Fruit fly (Drosophila melanogaster): Measurements from ENCODE around the gene CG31431.

CG31431 gene

DNA sequence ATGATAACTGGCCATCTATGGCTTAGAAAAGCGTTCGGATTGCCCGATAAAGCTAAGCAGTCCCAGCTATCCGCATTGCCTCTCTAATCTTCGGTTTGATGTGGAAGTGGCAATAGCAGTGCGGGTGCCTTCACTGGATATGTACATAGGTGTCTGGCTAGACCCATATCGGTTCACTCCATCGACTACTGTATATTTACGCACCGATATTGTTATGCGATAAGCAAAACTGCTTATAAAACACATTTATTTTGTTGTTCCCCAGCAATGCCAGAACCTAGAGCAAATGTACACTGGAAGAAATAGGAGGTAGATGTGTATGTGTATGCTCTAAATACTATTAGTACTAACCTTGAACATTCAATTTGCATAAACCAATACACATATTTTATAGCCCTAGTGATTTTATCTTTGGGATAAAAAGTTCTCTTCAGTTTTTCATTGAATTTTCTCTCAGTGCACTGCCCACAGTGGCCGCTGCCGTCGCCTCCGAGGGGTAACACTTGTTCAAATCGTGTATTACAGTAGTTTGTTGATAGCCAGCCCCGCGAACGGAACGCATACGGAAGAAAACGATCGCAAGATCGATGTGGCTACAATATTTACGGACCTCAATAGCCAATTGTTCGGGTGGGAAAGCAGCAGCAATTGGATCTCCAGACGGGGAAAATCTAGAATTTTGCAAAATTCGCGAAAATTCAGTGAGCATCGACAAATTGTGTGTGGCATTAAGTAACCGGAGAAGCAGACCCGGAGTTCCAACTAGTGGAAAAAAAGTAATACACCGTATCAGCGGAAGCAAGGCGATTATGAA, at the start of gene CG31431:
TSS of gene CG31431 (plus strand) at position 524 of the 814 bp plus-strand sequence.
- peak; percentile 62 for TF ChIP-seq CG10348 (GFP tag; IDR thresholded peaks at IDR 0.05)
- peak; percentile 95 for TF ChIP-seq CG32121 (GFP tag; IDR thresholded peaks at IDR 0.05)
- TF ChIP-seq CG34367 (tag; optimal IDR thresholded peaks at IDR 0.05), result peak; percentile 78
- TF ChIP-seq rn (GFP tag; IDR thresholded peaks at IDR 0.05), result peak; percentile 74
- no peak for TF ChIP-seq EcR (GFP tag; optimal IDR thresholded peaks at IDR 0.05)
- peak; percentile 89 for TF ChIP-seq CG14655 (GFP tag; optimal IDR thresholded peaks at IDR 0.05)
- peak; percentile 66 for TF ChIP-seq gl (tag; optimal IDR thresholded peaks at IDR 0.05)
- TF ChIP-seq CG17806 (tag; optimal IDR thresholded peaks at IDR 0.05), result peak; percentile 87
- no peak for TF ChIP-seq CG13204 (GFP tag; optimal IDR thresholded peaks at IDR 0.05)
- TF ChIP-seq D1 (tag; optimal IDR thresholded peaks at IDR 0.05), result no peak
- peak; percentile 91 for TF ChIP-seq CG8301 (tag; optimal IDR thresholded peaks at IDR 0.05)
- peak; percentile 90 for TF ChIP-seq CG12605 (GFP tag; IDR thresholded peaks at IDR 0.05)
- peak; percentile 85 for TF ChIP-seq CG8159 (tag; optimal IDR thresholded peaks at IDR 0.05)
- peak; percentile 82 for TF ChIP-seq Pif1A (GFP tag; optimal IDR thresholded peaks at IDR 0.05)
- peak; percentile 94 for TF ChIP-seq CG4496 (GFP tag; IDR thresholded peaks at IDR 0.05)
- TF ChIP-seq fd96Ca (GFP tag; IDR thresholded peaks at IDR 0.05), result peak; percentile 90
- peak; percentile 82 for TF ChIP-seq Pif1B (GFP tag; optimal IDR thresholded peaks at IDR 0.05)
- peak; percentile 81 for TF ChIP-seq CG9948 (tag; optimal IDR thresholded peaks at IDR 0.05)
- TF ChIP-seq Snoo (tag; optimal IDR thresholded peaks at IDR 0.05), result peak; percentile 28
- peak; percentile 85 for TF ChIP-seq CG15710 (tag; optimal IDR thresholded peaks at IDR 0.05)
- TF ChIP-seq Ets98B (GFP tag; IDR thresholded peaks at IDR 0.05), result peak; percentile 93

DNA sequence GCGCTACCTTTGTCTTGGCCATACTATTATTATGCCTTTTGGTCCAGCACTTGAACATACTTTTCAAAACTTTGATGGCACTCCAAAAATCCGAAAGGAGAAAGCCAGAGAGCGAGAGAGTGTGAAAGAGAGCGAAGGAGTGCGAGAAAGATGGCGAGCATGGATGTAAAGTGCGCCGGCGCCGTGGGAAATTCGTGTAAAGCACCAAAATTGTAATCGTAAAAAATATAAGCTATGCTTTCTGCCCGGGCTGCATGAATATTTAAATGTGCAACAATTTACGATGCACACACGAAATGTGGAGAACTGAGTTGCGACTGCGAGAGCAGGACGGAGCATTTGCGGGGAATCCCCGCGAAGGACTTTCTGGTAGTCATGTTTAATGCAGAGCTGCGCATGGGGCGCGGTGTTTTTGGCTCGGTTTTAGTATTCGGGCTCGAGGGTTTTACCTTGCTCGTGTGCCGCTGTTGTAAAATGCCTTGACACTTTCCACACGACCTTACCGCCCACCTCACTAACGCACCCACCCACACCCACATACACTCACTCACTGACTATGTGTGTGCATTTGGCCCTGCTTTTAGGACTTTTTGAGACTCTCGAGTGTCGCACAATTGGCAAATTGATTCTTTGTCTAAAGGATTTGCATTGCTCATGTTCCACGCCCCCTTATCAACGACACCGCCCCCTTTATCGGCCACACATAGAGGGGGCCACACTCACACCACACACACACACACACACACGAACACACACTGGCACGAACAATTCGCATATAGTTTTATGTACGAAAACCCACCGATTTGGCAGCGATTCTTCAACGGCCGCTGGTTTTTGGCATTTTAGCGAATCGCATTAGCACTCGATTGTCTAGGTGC, 48.6 kb upstream of the CG31431 start:
- TF ChIP-seq CG4496 (GFP tag; IDR thresholded peaks at IDR 0.05) (peak; percentile 26; the same call in 1 of the 3 replicates), EcR (GFP tag; optimal IDR thresholded peaks at IDR 0.05) (peak; percentile 15), CG32121 (GFP tag; IDR thresholded peaks at IDR 0.05) (no peak)

DNA sequence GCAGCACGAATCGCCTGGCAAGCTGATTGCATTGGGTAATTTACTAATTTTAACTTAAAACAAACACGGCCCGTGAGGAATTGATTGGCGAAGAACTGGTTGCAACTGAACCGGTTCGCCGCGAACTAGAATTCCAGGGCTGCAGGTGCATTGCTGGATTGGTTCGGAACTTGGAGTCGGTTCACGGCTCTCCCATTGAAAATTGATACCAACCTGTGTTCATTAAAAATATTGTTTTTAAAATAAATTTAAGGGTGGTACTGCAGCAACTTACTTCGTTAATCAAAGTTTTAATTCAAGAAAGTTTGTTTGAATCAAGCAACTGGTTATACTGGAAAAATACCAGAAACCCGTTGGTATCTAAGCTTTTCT, 47.9 kb upstream of the CG31431 start, which contains the start of gene CASK:
TSS of gene CASK (minus strand) at position 113 of the 372 bp plus-strand sequence.
- TF ChIP-seq CG9948 (tag; optimal IDR thresholded peaks at IDR 0.05), result no peak
- no peak for TF ChIP-seq CG14655 (GFP tag; optimal IDR thresholded peaks at IDR 0.05)
- TF ChIP-seq D1 (tag; optimal IDR thresholded peaks at IDR 0.05), result no peak
- no peak for TF ChIP-seq Pif1A (GFP tag; optimal IDR thresholded peaks at IDR 0.05)

DNA sequence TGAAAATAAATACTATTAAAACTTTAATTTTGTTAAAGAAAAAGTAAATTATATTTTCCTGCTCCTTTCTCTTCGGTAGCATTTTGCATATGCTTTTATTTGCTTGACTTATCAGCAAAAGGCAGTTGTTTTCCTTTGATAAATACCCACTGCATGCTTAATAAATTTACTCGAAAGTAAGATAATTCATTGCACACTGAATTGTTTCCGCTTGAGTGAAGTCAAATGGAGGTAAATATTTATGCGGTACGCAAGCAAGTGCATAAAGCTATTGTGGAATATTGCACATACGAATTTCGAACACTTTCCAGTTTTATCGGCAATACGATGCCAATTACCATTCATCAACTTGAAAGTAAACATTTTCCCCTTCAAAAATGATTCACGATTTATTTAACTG, 47.4 kb upstream of the CG31431 start:
- TF ChIP-seq CG10348 (GFP tag; IDR thresholded peaks at IDR 0.05) (no peak), CG13204 (GFP tag; optimal IDR thresholded peaks at IDR 0.05) (no peak), D1 (tag; optimal IDR thresholded peaks at IDR 0.05) (no peak), Pif1B (GFP tag; optimal IDR thresholded peaks at IDR 0.05) (peak; percentile 62), gl (tag; optimal IDR thresholded peaks at IDR 0.05) (peak; percentile 62), CG34367 (tag; optimal IDR thresholded peaks at IDR 0.05) (no peak), fd96Ca (GFP tag; IDR thresholded peaks at IDR 0.05) (no peak), CG8301 (tag; optimal IDR thresholded peaks at IDR 0.05) (no peak), CG14655 (GFP tag; optimal IDR thresholded peaks at IDR 0.05) (no peak), CG4496 (GFP tag; IDR thresholded peaks at IDR 0.05) (no peak), Pif1A (GFP tag; optimal IDR thresholded peaks at IDR 0.05) (peak; percentile 64), rn (GFP tag; IDR thresholded peaks at IDR 0.05) (no peak), CG12605 (GFP tag; IDR thresholded peaks at IDR 0.05) (no peak), CG15710 (tag; optimal IDR thresholded peaks at IDR 0.05) (peak; percentile 4), CG32121 (GFP tag; IDR thresholded peaks at IDR 0.05) (no peak), Ets98B (GFP tag; IDR thresholded peaks at IDR 0.05) (no peak), CG8159 (tag; optimal IDR thresholded peaks at IDR 0.05) (peak; percentile 27), EcR (GFP tag; optimal IDR thresholded peaks at IDR 0.05) (no peak), CG9948 (tag; optimal IDR thresholded peaks at IDR 0.05) (no peak), Snoo (tag; optimal IDR thresholded peaks at IDR 0.05) (peak; percentile 36), CG17806 (tag; optimal IDR thresholded peaks at IDR 0.05) (no peak)

DNA sequence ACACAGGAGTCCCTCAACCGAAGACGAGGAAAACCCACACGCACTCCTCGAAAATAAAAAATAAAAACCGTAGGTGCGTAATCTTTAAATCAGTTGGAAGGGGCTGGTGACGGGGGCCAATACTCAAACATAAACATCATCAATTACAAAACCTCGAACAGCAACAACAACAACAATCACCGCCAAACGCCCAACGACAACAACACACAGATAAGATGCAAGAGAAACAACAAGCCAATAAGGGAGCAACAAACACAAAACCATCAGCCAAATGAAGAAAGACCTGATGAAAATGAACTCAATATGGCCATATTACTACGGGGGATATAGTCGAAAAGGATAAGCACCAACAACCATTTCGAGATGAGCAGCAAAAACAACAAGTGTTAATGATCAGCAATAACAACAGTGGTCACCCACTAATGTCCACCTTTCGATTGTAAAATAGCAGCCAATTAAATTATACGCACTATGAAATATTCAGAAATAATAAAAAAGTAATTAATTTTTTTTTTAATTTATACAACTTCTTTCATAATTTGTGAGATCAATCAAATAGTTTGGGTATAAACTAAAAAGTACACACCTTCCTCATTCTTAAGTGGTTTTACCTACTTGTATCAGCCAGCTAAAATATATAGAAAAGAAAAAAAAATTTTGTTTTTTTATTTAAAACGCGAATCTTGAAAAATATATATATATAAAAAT, 46.6 kb upstream of the CG31431 start:
- no peak for TF ChIP-seq CG4496 (GFP tag; IDR thresholded peaks at IDR 0.05)
- no peak for TF ChIP-seq Ets98B (GFP tag; IDR thresholded peaks at IDR 0.05)
- TF ChIP-seq Pif1A (GFP tag; optimal IDR thresholded peaks at IDR 0.05), result no peak
- TF ChIP-seq CG10348 (GFP tag; IDR thresholded peaks at IDR 0.05), result no peak
- TF ChIP-seq CG32121 (GFP tag; IDR thresholded peaks at IDR 0.05), result no peak
- TF ChIP-seq Pif1B (GFP tag; optimal IDR thresholded peaks at IDR 0.05), result peak; percentile 38
- TF ChIP-seq CG12605 (GFP tag; IDR thresholded peaks at IDR 0.05), result no peak
- peak; percentile 11 for TF ChIP-seq CG34367 (tag; optimal IDR thresholded peaks at IDR 0.05)
- TF ChIP-seq CG14655 (GFP tag; optimal IDR thresholded peaks at IDR 0.05), result peak; percentile 73
- peak; percentile 50 for TF ChIP-seq CG15710 (tag; optimal IDR thresholded peaks at IDR 0.05)
- 0 out of 3 replicates have a peak, but pooled peaks have one; percentile 10 for TF ChIP-seq fd96Ca (GFP tag; IDR thresholded peaks at IDR 0.05)
- TF ChIP-seq gl (tag; optimal IDR thresholded peaks at IDR 0.05), result no peak
- no peak for TF ChIP-seq CG13204 (GFP tag; optimal IDR thresholded peaks at IDR 0.05)
- TF ChIP-seq Snoo (tag; optimal IDR thresholded peaks at IDR 0.05), result no peak
- TF ChIP-seq CG17806 (tag; optimal IDR thresholded peaks at IDR 0.05), result peak; percentile 91
- no peak for TF ChIP-seq EcR (GFP tag; optimal IDR thresholded peaks at IDR 0.05)
- TF ChIP-seq D1 (tag; optimal IDR thresholded peaks at IDR 0.05), result peak; percentile 90
- no peak for TF ChIP-seq CG8301 (tag; optimal IDR thresholded peaks at IDR 0.05)
- TF ChIP-seq rn (GFP tag; IDR thresholded peaks at IDR 0.05), result no peak
- TF ChIP-seq CG8159 (tag; optimal IDR thresholded peaks at IDR 0.05), result peak; percentile 95
- TF ChIP-seq CG9948 (tag; optimal IDR thresholded peaks at IDR 0.05), result peak; percentile 74
